Fruit fly (Drosophila melanogaster): ENCODE data around the gene CG7342.

CG7342 gene

dm6 chr3R:19623606-19624005, 20.4 kb downstream of the CG7342 start:
- TF ChIP-seq br (GFP tag; optimal IDR thresholded peaks at IDR 0.05), result peak; percentile 35
- no peak for TF ChIP-seq Vsx2 (GFP tag; optimal IDR thresholded peaks at IDR 0.05; ENCODE audit: partially characterized antibody)
- TF ChIP-seq Hnf4 (GFP tag; optimal IDR thresholded peaks at IDR 0.05), result no peak
- peak; percentile 41 for TF ChIP-seq rgr (GFP tag; optimal IDR thresholded peaks at IDR 0.05)
- no peak for TF ChIP-seq woc (GFP tag; optimal IDR thresholded peaks at IDR 0.05)
- no peak for TF ChIP-seq brk (GFP tag; optimal IDR thresholded peaks at IDR 0.05)
- TF ChIP-seq ey (GFP tag; optimal IDR thresholded peaks at IDR 0.05), result peak; percentile 34
- no peak for TF ChIP-seq Dif (GFP tag; optimal IDR thresholded peaks at IDR 0.05; ENCODE audit: partially characterized antibody)
- TF ChIP-seq fru (GFP tag; optimal IDR thresholded peaks at IDR 0.05), result peak; percentile 48
- TF ChIP-seq Jra (GFP tag; optimal IDR thresholded peaks at IDR 0.05), result no peak
- peak; percentile 4 for TF ChIP-seq CG32264 (GFP tag; optimal IDR thresholded peaks at IDR 0.05)
- no peak for TF ChIP-seq Myc (optimal IDR thresholded peaks at IDR 0.05)
- TF ChIP-seq GATAd (GFP tag; optimal IDR thresholded peaks at IDR 0.05), result no peak
- TF ChIP-seq pan (optimal IDR thresholded peaks at IDR 0.05), result no peak
- TF ChIP-seq HLH106 (tag; optimal IDR thresholded peaks at IDR 0.05), result peak; percentile 50
- peak in 1 of 2 experiments; percentile 60 for TF ChIP-seq foxo (GFP tag; optimal IDR thresholded peaks at IDR 0.05)
- no peak for TF ChIP-seq Mio (GFP tag; optimal IDR thresholded peaks at IDR 0.05)
- TF ChIP-seq psq (GFP tag; optimal IDR thresholded peaks at IDR 0.05), result peak; percentile 14
- no peak for TF ChIP-seq tai (GFP tag; optimal IDR thresholded peaks at IDR 0.05)
- TF ChIP-seq Hr83 (GFP tag; optimal IDR thresholded peaks at IDR 0.05; ENCODE audit: poor library complexity, severe bottlenecking), result no peak
- peak; percentile 26 for TF ChIP-seq OdsH (GFP tag; optimal IDR thresholded peaks at IDR 0.05)
- TF ChIP-seq h (GFP tag; optimal IDR thresholded peaks at IDR 0.05), result peak; percentile 37
- TF ChIP-seq Sp1 (GFP tag; optimal IDR thresholded peaks at IDR 0.05), result peak; percentile 36
- TF ChIP-seq sage (GFP tag; optimal IDR thresholded peaks at IDR 0.05), result peak; percentile 40
- TF ChIP-seq lola (GFP tag; optimal IDR thresholded peaks at IDR 0.05), result no peak

dm6 chr3R:19624482-19624881, 21.3 kb downstream of the CG7342 start:
- TF ChIP-seq jim (GFP tag; optimal IDR thresholded peaks at IDR 0.05) (no peak), Dif (GFP tag; optimal IDR thresholded peaks at IDR 0.05; ENCODE audit: partially characterized antibody) (peak; percentile 19), lola (GFP tag; optimal IDR thresholded peaks at IDR 0.05) (no peak), CG9705 (GFP tag; optimal IDR thresholded peaks at IDR 0.05) (no peak), br (GFP tag; optimal IDR thresholded peaks at IDR 0.05) (no peak)

- no peak for TF ChIP-seq rgr (GFP tag; optimal IDR thresholded peaks at IDR 0.05)
- no peak for TF ChIP-seq GATAd (GFP tag; optimal IDR thresholded peaks at IDR 0.05)
- no peak for TF ChIP-seq sage (GFP tag; optimal IDR thresholded peaks at IDR 0.05)
- TF ChIP-seq Hr83 (GFP tag; optimal IDR thresholded peaks at IDR 0.05; ENCODE audit: poor library complexity, severe bottlenecking), result no peak
- no peak for TF ChIP-seq pan (optimal IDR thresholded peaks at IDR 0.05)
- TF ChIP-seq Sp1 (GFP tag; optimal IDR thresholded peaks at IDR 0.05), result no peak
- TF ChIP-seq HLH106 (tag; optimal IDR thresholded peaks at IDR 0.05), result no peak
- no peak for TF ChIP-seq Vsx2 (GFP tag; optimal IDR thresholded peaks at IDR 0.05; ENCODE audit: partially characterized antibody)
- no peak for TF ChIP-seq br (GFP tag; optimal IDR thresholded peaks at IDR 0.05)
- no peak for TF ChIP-seq dsf (GFP tag; optimal IDR thresholded peaks at IDR 0.05; ENCODE audit: borderline replicate concordance)
These were observed 22.4 kb downstream of the CG7342 start for dm6 chr3R:19625300-19626230.

dm6 chr3R:19627792-19628522, 24.8 kb downstream of the CG7342 start:
- TF ChIP-seq N (GFP tag; optimal IDR thresholded peaks at IDR 0.05) (no peak), pan (optimal IDR thresholded peaks at IDR 0.05) (peak; percentile 26)

- TF ChIP-seq Dif (GFP tag; optimal IDR thresholded peaks at IDR 0.05; ENCODE audit: partially characterized antibody) (peak; percentile 63), woc (GFP tag; optimal IDR thresholded peaks at IDR 0.05) (no peak), sv (GFP tag; optimal IDR thresholded peaks at IDR 0.05) (no peak), jim (GFP tag; optimal IDR thresholded peaks at IDR 0.05) (no peak), N (GFP tag; optimal IDR thresholded peaks at IDR 0.05) (no peak), Abd-B (GFP tag; optimal IDR thresholded peaks at IDR 0.05) (no peak), CrebA (GFP tag; optimal IDR thresholded peaks at IDR 0.05; ENCODE audit: borderline replicate concordance) (no peak), Rel (GFP tag; optimal IDR thresholded peaks at IDR 0.05) (no peak), Rel (tag; optimal IDR thresholded peaks at IDR 0.05) (no peak), ey (GFP tag; optimal IDR thresholded peaks at IDR 0.05) (no peak), Vsx2 (GFP tag; optimal IDR thresholded peaks at IDR 0.05; ENCODE audit: partially characterized antibody) (peak; percentile 44), Hnf4 (GFP tag; optimal IDR thresholded peaks at IDR 0.05) (no peak), brk (GFP tag; optimal IDR thresholded peaks at IDR 0.05) (no peak), sage (GFP tag; optimal IDR thresholded peaks at IDR 0.05) (no peak), rgr (GFP tag; optimal IDR thresholded peaks at IDR 0.05) (no peak), foxo (GFP tag; optimal IDR thresholded peaks at IDR 0.05) (no peak), dsf (GFP tag; optimal IDR thresholded peaks at IDR 0.05; ENCODE audit: borderline replicate concordance) (no peak), Hr78 (GFP tag; optimal IDR thresholded peaks at IDR 0.05) (no peak), Jra (GFP tag; optimal IDR thresholded peaks at IDR 0.05) (no peak), Sp1 (GFP tag; optimal IDR thresholded peaks at IDR 0.05) (no peak), CG32264 (GFP tag; optimal IDR thresholded peaks at IDR 0.05) (no peak), h (GFP tag; optimal IDR thresholded peaks at IDR 0.05) (peak; percentile 34), dl (GFP tag; optimal IDR thresholded peaks at IDR 0.05; ENCODE audit: insufficient read depth in 1 of 2, partially characterized antibody in 2 of 2) (peak; percentile 11 to 26)
These were observed 29.5 kb downstream of the CG7342 start, which contains the start of gene CG6231 for dm6 chr3R:19632685-19633116. TSS of gene CG6231 (minus strand) at chr3R:19632718.

All from whole organism, wandering third instar larva.